Worm (Caenorhabditis elegans): Measurements from ENCODE around the gene T12B3.2.

DNA sequence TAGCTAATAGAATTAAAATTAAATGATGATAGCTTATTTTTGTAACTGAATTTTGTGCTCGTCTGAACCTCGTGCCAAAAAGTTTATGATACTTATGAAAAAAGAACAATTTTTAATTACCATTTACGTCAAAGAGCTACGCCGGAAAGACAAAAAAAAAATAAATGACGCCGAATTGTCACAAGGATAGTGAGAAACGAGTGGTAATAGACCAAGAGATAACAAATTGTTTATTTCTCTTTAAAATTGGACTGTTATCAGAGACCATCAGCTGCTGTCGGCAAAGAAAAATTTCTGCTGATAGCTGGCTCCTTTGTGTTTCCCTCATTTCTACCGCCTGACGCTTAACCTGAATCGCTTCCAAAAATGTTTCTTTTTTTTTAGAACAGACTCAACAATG is 17.1 kb downstream of the T12B3.2 start, which contains the start of gene pitr-1:
- TF ChIP-seq sox-4 (tag; optimal IDR thresholded peaks at IDR 0.05) = no peak
- no peak for TF ChIP-seq aly-2 (tag; optimal IDR thresholded peaks at IDR 0.05)
- TF ChIP-seq lin-15B (tag; optimal IDR thresholded peaks at IDR 0.05) = no peak
- TF ChIP-seq ama-1 (optimal IDR thresholded peaks at IDR 0.05) = no peak
- TF ChIP-seq isw-1 (GFP tag; IDR thresholded peaks at IDR 0.05) = no peak
- no peak for TF ChIP-seq snpc-4 (tag; optimal IDR thresholded peaks at IDR 0.05)
- no peak for TF ChIP-seq egl-13 (tag; optimal IDR thresholded peaks at IDR 0.05)
- TF ChIP-seq C04F5.9 (tag; optimal IDR thresholded peaks at IDR 0.05) = no peak
- no peak for TF ChIP-seq jun-1 (tag; optimal IDR thresholded peaks at IDR 0.05)
